Worm (Caenorhabditis elegans): ENCODE measurements around the gene C02B4.3.

DNA sequence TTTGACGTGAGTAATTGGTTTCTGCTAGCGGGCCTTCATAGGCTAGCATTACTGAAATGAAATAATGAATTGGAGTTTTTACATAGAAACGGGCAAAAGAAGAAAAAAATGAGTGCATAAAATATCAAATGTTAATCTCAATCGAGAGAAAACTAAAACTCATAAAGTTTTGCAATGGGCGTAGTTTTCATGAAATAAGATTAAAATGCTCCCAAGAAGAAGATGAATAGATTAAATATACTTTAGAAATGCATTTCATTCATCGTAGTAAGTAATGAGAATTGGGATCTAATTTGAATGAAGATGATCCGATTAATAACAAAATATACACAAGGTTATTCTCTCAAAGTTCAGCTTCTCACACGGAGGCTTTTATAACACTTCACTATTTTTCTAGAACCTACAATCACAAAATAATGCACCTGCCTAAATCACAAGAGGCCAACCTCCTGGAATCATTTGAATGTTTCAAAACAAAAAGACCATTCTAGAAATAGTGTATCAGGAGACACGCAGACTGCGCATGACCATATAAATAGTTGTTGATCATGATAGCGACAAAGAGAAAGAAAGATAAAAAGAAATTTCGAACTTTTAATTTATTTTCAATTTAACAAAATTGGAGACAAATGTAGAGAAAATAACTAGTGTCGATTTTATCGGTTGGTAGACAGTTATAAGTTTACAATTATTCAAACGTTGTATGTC is 8.3 kb upstream of the C02B4.3 start, which contains the start of gene nhr-17:
- TF ChIP-seq W03F9.2 (tag; optimal IDR thresholded peaks at IDR 0.05) (no peak), dao-5 (tag; optimal IDR thresholded peaks at IDR 0.05) (no peak)
